Worm (Caenorhabditis elegans) whole organism, L3 larva: ENCODE measurements around the gene nhr-253.

Experiments
- aly-2 ChIP-seq: fragments of 150-350 bp; optimal IDR thresholded peaks from 2 replicates; lab custom pipeline; 2014; ENCODE audit warnings: missing biosample characterization, missing genetic modification characterization
- ama-1 ChIP-seq: fragments of 150-350 bp; optimal IDR thresholded peaks from 2 replicates; lab custom pipeline; 2018
- ceh-28 ChIP-seq: fragments of 150-350 bp; optimal IDR thresholded peaks from 2 replicates; lab custom pipeline; 2014; ENCODE audit warnings: missing biosample characterization, missing genetic modification reagents, missing genetic modification characterization
- ceh-9 ChIP-seq: sonication (generic microtip); optimal IDR thresholded peaks from 2 replicates; lab custom pipeline; 2018; ENCODE audit warnings: missing biosample characterization, missing genetic modification characterization
- elt-3 ChIP-seq, 3 experiments: fragments of 150-350 bp in 1 of 3; sonication (generic microtip) in 2 of 3; optimal IDR thresholded peaks; 2 replicates in 2 of 3; 4 replicates in 1 of 3; lab custom pipeline; 2014 to 2017; ENCODE audit warnings: missing biosample characterization in 3 of 3, missing genetic modification characterization in 3 of 3
- eor-1 ChIP-seq, 2 experiments: fragments of 150-350 bp; optimal IDR thresholded peaks; 2 replicates each; lab custom pipeline; 2014 to 2018; ENCODE audit warnings: missing biosample characterization in 2 of 2, missing genetic modification characterization in 2 of 2
- fos-1 ChIP-seq: fragments of 150-350 bp; optimal IDR thresholded peaks from 2 replicates; lab custom pipeline; 2014; ENCODE audit warnings: missing biosample characterization, missing genetic modification characterization
- nfya-1 ChIP-seq: sonication (generic microtip); optimal IDR thresholded peaks from 2 replicates; lab custom pipeline; 2017; ENCODE audit warnings: missing genetic modification characterization, mild to moderate bottlenecking, missing compliant biosample characterization, antibody characterized with exemption, moderate library complexity; ENCODE audit not compliant: insufficient read depth
- pqm-1 ChIP-seq: fragments of 150-350 bp; optimal IDR thresholded peaks from 2 replicates; lab custom pipeline; 2017; ENCODE audit warnings: missing biosample characterization, missing genetic modification characterization, inconsistent platforms
- snpc-4 ChIP-seq: fragments of 150-350 bp; optimal IDR thresholded peaks from 2 replicates; lab custom pipeline; 2014; ENCODE audit warnings: missing biosample characterization, missing genetic modification characterization
- tbx-2 ChIP-seq: sonication (generic microtip); optimal IDR thresholded peaks from 2 replicates; lab custom pipeline; 2016; ENCODE audit warnings: mild to moderate bottlenecking, missing genetic modification characterization, missing compliant biosample characterization
- unc-62 ChIP-seq: fragments of 150-350 bp; sonication (generic microtip); optimal IDR thresholded peaks from 4 replicates; lab custom pipeline; 2014; ENCODE audit warnings: missing biosample characterization, missing genetic modification reagents, missing genetic modification characterization
- zag-1 ChIP-seq: fragments of 150-350 bp; optimal IDR thresholded peaks from 2 replicates; lab custom pipeline; 2014; ENCODE audit warnings: missing biosample characterization, missing genetic modification characterization
- ztf-11 ChIP-seq: fragments of 150-350 bp; optimal IDR thresholded peaks from 2 replicates; lab custom pipeline; 2014; ENCODE audit warnings: missing biosample characterization, missing genetic modification characterization

ce11 chrV:428844-429243 is 32.5 kb downstream of the nhr-253 start, which contains the start of gene B0554.4:
- TF ChIP-seq snpc-4 (tag; lab: Kevin White, UChicago) = no peak
- TF ChIP-seq fos-1 = no peak
- TF ChIP-seq nfya-1 (tag; lab: Kevin White, UChicago) = no peak
- no peak for TF ChIP-seq aly-2 (tag; lab: Kevin White, UChicago)
- no peak for TF ChIP-seq zag-1 (tag; lab: Kevin White, UChicago)
- no peak for TF ChIP-seq ztf-11 (tag; lab: Kevin White, UChicago)
- TF ChIP-seq tbx-2 (tag; lab: Kevin White, UChicago) = no peak
- no peak for TF ChIP-seq elt-3 (tag; optimal IDR thresholded peaks at IDR 0.05; lab: Kevin White, UChicago)
- TF ChIP-seq ceh-28 = no peak
- no peak for TF ChIP-seq pqm-1 (tag; lab: Kevin White, UChicago)
- no peak for TF ChIP-seq ceh-9 (tag; lab: Kevin White, UChicago)
- TF ChIP-seq unc-62 = no peak
- no peak for TF ChIP-seq ama-1 (lab: Kevin White, UChicago)
- TF ChIP-seq eor-1 (tag; optimal IDR thresholded peaks at IDR 0.05; lab: Kevin White, UChicago) = no peak
